Fruit fly (Drosophila melanogaster) whole organism, embryonic: ENCODE data around the gene Cpr66Cb.

Experiments used
- CG10147 ChIP-seq: fragments of 200-800 bp; sonication (Bioruptor generic); optimal IDR thresholded peaks from 2 replicates; lab custom pipeline; 2019; ENCODE audit warnings: missing biosample characterization, mild to moderate bottlenecking, missing genetic modification characterization, moderate library complexity
- CG15011 ChIP-seq: fragments of 200-800 bp; sonication (Bioruptor generic); optimal IDR thresholded peaks from 3 replicates; lab custom pipeline; 2018; ENCODE audit warnings: missing biosample characterization, mild to moderate bottlenecking, missing genetic modification characterization
- CG17186 ChIP-seq: fragments of 200-800 bp; sonication (Bioruptor generic); optimal IDR thresholded peaks from 3 replicates; lab custom pipeline; 2017; ENCODE audit warnings: missing biosample characterization, missing genetic modification reagents, missing genetic modification characterization
- Lim3 ChIP-seq: fragments of 200-800 bp; sonication (Bioruptor generic); IDR thresholded peaks from 2 replicates; pipeline ENCODE4 v1.3.6; 2022; ENCODE audit warnings: missing biosample characterization, missing genetic modification characterization
- Lpt ChIP-seq: fragments of >200 bp; optimal IDR thresholded peaks from 2 replicates; lab custom pipeline; 2018; ENCODE audit warnings: missing biosample characterization, missing genetic modification characterization
- MBD-R2 ChIP-seq: fragments of 200-800 bp; sonication (Bioruptor generic); IDR thresholded peaks from 2 replicates; pipeline ENCODE4 v1.3.6; 2022; ENCODE audit warnings: missing biosample characterization, missing genetic modification characterization
- Neu2 ChIP-seq: fragments of 200-800 bp; sonication (Bioruptor generic); optimal IDR thresholded peaks from 3 replicates; lab custom pipeline; 2016; ENCODE audit warnings: missing biosample characterization, missing genetic modification characterization, borderline replicate concordance
- Ptx1 ChIP-seq: fragments of 200-800 bp; sonication (Bioruptor generic); IDR thresholded peaks from 2 replicates; pipeline ENCODE4 v1.3.6; 2022; ENCODE audit warnings: missing biosample characterization, missing genetic modification characterization
- Ssrp ChIP-seq: fragments of 200-800 bp; sonication (Bioruptor generic); optimal IDR thresholded peaks from 2 replicates; lab custom pipeline; 2018; ENCODE audit warnings: missing biosample characterization, mild to moderate bottlenecking, missing genetic modification characterization, moderate library complexity
- corto ChIP-seq: fragments of 200-800 bp; sonication (Bioruptor generic); optimal IDR thresholded peaks from 2 replicates; lab custom pipeline; 2016; ENCODE audit warnings: missing biosample characterization, mild to moderate bottlenecking, missing genetic modification characterization, moderate library complexity
- gsb-n ChIP-seq: fragments of 200-800 bp; sonication (Bioruptor generic); optimal IDR thresholded peaks from 3 replicates; lab custom pipeline; 2018; ENCODE audit warnings: missing biosample characterization, mild to moderate bottlenecking, missing genetic modification characterization
- jigr1 ChIP-seq: fragments of 200-800 bp; sonication (Bioruptor generic); IDR thresholded peaks from 3 replicates; pipeline ENCODE4 v1.3.6; 2022; ENCODE audit warnings: missing biosample characterization, missing genetic modification characterization
- ro ChIP-seq: fragments of 200-800 bp; sonication (Bioruptor generic); IDR thresholded peaks from 2 replicates; pipeline ENCODE4 v1.3.6; 2022; ENCODE audit warnings: missing biosample characterization, missing genetic modification characterization

dm6 chr3L:8338921-8339320, 2.4 kb downstream of the Cpr66Cb start, which contains the start of gene Pex2:
- no peak for TF ChIP-seq ro (GFP tag; lab: Robert Waterston, UW)
- TF ChIP-seq corto (GFP tag; lab: Kevin White, UChicago), result no peak
- TF ChIP-seq Ssrp, result no peak
- no peak for TF ChIP-seq Lpt (GFP tag; lab: Kevin White, UChicago)
- TF ChIP-seq jigr1 (GFP tag; lab: Robert Waterston, UW), result no peak
- TF ChIP-seq MBD-R2 (GFP tag; lab: Robert Waterston, UW), result peak; percentile 39; the same call in 1 of the 2 replicates
- TF ChIP-seq CG15011 (GFP tag; lab: Kevin White, UChicago), result no peak
- no peak for TF ChIP-seq gsb-n (tag; lab: Kevin White, UChicago)
- no peak for TF ChIP-seq CG17186 (GFP tag; lab: Kevin White, UChicago)
- no peak for TF ChIP-seq Ptx1
- TF ChIP-seq Lim3 (GFP tag; lab: Robert Waterston, UW), result no peak
- TF ChIP-seq Neu2 (GFP tag; lab: Kevin White, UChicago), result no peak
- TF ChIP-seq CG10147 (GFP tag; lab: Kevin White, UChicago), result no peak
